Worm (Caenorhabditis elegans): ENCODE measurements around the gene mlt-7.
A peak's percentile ranks its signal among the peaks of the same experiment; 100 is the strongest.

mlt-7 gene

DNA sequence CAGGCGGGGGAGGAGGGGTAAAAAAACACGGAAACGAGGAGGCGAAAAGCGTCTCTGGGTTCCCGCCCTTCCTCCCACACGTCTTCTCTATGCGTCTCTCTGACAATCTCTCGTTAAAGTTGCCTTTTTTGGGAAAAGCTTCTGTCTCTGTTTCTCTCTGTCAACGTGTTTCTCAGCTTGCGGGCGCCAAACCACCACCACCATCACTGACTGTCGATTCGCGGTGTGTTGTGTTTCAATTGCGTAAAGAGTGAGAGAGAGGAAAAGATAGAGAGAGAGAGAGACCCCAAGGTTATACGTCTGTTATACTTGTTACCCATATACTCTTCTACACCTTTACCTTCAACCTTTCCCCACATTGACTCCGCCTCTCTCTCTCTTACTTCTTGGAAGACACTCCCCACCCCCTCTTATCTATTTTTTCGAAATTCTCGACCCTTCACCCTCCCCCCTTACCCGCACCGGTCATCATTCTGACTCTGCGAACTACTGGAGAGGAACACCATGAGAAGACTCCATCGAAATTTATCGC is at the start of gene mlt-7:
mlt-7 (plus strand) TSS at position 482 of the 532 bp plus-strand sequence.
- TF ChIP-seq blmp-1 (tag; optimal IDR thresholded peaks at IDR 0.05; ENCODE audit: insufficient read depth): peak; percentile 40
- TF ChIP-seq ceh-16 (tag; optimal IDR thresholded peaks at IDR 0.05): no peak
- TF ChIP-seq nhr-25 (tag; optimal IDR thresholded peaks at IDR 0.05): peak; percentile 73

DNA sequence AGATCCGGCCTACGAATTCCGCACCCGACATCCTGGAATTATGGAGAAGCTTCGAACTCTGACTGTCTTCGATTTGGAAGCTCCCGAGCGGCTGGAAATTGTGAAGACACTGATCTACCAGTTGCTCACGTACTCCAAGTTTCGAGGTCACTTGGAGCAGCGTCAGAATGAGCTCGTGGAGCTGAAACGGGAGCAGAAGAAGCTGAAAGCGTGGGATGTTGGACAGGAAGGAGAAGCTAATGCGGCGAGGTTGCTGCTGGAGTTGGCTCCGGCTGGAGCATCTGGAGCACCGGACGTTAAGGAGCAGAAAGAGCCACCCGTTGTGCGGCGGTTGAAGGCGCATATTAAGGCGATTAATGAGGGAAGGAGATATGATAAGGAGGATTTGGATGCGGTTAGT is 48.5 kb upstream of the mlt-7 start:
- TF ChIP-seq skn-1 (tag; optimal IDR thresholded peaks at IDR 0.05) (no peak), mdl-1 (tag; optimal IDR thresholded peaks at IDR 0.05) (no peak), ama-1 (optimal IDR thresholded peaks at IDR 0.05) (no peak), lin-11 (tag; optimal IDR thresholded peaks at IDR 0.05) (no peak), nhr-6 (tag; optimal IDR thresholded peaks at IDR 0.05) (no peak), nhr-77 (tag; optimal IDR thresholded peaks at IDR 0.05) (no peak), nhr-12 (tag; optimal IDR thresholded peaks at IDR 0.05) (no peak), C34F6.9 (tag; optimal IDR thresholded peaks at IDR 0.05) (no peak), lin-13 (GFP tag; optimal IDR thresholded peaks at IDR 0.05) (no peak)

DNA sequence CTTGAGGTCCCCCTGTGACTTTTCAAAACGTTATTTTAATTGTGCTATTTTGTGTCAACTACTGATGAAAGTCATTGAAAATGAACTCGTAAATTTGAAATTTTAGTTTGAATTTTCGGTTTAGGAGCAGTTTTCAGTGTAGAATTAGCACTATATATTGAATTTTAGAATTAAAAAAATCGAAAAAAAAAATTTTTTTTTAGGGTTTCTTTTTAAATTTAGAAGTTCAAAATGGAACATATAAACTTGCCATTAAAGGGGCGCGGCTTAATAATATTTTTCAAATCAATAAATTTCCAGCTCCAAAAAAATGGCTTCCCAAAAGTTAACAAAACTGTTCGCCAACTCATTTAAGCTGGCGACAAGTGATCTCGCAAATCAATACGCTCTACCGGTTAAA is 41.9 kb upstream of the mlt-7 start, which contains the start of gene H20J04.9:
H20J04.9 (plus strand) TSS at position 301 of the 400 bp plus-strand sequence.
- TF ChIP-seq C34F6.9 (tag; optimal IDR thresholded peaks at IDR 0.05) (no peak), skn-1 (tag; optimal IDR thresholded peaks at IDR 0.05) (no peak)

DNA sequence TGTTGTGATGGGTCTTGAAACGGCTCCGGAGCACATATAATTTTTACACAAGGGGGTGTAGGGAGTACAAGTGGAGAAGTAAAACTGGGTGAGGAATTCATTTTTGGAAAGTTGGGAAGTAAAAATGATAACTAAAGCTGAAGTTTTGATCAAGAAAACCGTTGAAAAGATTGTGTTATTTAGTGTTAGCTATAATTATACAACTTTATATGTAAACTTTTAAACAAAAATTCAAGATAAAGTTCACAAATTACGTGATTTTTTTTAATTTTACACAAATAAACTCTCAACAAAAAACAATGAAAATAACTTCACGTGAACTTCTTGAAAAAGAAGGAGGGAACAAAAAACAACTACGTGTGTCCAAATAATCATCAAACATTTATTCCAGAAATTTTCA is 37.6 kb upstream of the mlt-7 start, which contains the start of the genes H20J04.7 and H20J04.1:
H20J04.7 (minus strand) TSS at position 101 of the 400 bp plus-strand sequence.
H20J04.1 (plus strand) TSS at position 397 of the 400 bp plus-strand sequence.
- no peak for TF ChIP-seq unc-39 (tag; optimal IDR thresholded peaks at IDR 0.05)
- TF ChIP-seq nhr-237 (tag; optimal IDR thresholded peaks at IDR 0.05): no peak
- TF ChIP-seq Y55F3AM.14 (GFP tag; optimal IDR thresholded peaks at IDR 0.05): no peak
- no peak for TF ChIP-seq lsy-2 (tag; optimal IDR thresholded peaks at IDR 0.05)
- no peak for TF ChIP-seq nhr-21 (tag; optimal IDR thresholded peaks at IDR 0.05)
- no peak for TF ChIP-seq fos-1 (tag; optimal IDR thresholded peaks at IDR 0.05)
- no peak for TF ChIP-seq nhr-12 (tag; optimal IDR thresholded peaks at IDR 0.05)
- no peak for TF ChIP-seq blmp-1 (tag; optimal IDR thresholded peaks at IDR 0.05; ENCODE audit: insufficient read depth)
- TF ChIP-seq nhr-10 (tag; optimal IDR thresholded peaks at IDR 0.05): no peak

DNA sequence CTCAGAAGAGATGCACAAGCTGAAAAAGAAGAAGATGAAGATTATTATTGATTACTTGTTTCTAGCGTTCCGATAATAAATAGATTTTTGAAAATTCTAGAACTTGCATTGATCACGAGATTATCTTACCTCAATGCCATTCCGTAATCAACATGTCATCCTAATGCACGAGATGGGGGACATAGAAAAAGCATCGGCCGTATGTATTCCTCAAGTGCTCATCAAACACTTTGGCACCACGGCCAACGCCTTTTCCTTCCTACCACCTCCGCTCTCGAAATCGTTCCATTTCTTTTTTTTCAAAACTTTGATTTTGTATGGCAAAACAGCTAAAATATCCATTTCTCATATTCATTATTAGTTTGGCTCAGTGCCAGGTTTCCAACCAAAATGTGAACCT is 34.0 kb upstream of the mlt-7 start, which contains the start of gene lat-2:
lat-2 (plus strand) TSS at position 301 of the 400 bp plus-strand sequence.
- TF ChIP-seq ceh-16 (tag; optimal IDR thresholded peaks at IDR 0.05) (no peak), sem-4 (tag; optimal IDR thresholded peaks at IDR 0.05) (no peak), blmp-1 (tag; optimal IDR thresholded peaks at IDR 0.05; ENCODE audit: insufficient read depth) (no peak), nhr-10 (tag; optimal IDR thresholded peaks at IDR 0.05) (no peak), lin-11 (tag; optimal IDR thresholded peaks at IDR 0.05) (no peak), skn-1 (tag; optimal IDR thresholded peaks at IDR 0.05) (no peak), nhr-23 (tag; optimal IDR thresholded peaks at IDR 0.05) (no peak), egl-27 (tag; optimal IDR thresholded peaks at IDR 0.05) (no peak), ztf-11 (tag; optimal IDR thresholded peaks at IDR 0.05) (no peak), ceh-82 (tag; optimal IDR thresholded peaks at IDR 0.05) (no peak), unc-39 (tag; optimal IDR thresholded peaks at IDR 0.05) (no peak), elt-1 (tag; optimal IDR thresholded peaks at IDR 0.05) (no peak), R02D3.7 (tag; optimal IDR thresholded peaks at IDR 0.05) (no peak), snpc-4 (tag; optimal IDR thresholded peaks at IDR 0.05) (no peak), nhr-21 (tag; optimal IDR thresholded peaks at IDR 0.05) (no peak), ztf-4 (tag; optimal IDR thresholded peaks at IDR 0.05) (no peak), mbf-1 (tag; optimal IDR thresholded peaks at IDR 0.05) (no peak), ztf-1 (GFP tag; conservative IDR thresholded peaks at IDR 0.05) (no peak), crh-2 (tag; optimal IDR thresholded peaks at IDR 0.05) (no peak), nhr-77 (tag; optimal IDR thresholded peaks at IDR 0.05) (no peak)

DNA sequence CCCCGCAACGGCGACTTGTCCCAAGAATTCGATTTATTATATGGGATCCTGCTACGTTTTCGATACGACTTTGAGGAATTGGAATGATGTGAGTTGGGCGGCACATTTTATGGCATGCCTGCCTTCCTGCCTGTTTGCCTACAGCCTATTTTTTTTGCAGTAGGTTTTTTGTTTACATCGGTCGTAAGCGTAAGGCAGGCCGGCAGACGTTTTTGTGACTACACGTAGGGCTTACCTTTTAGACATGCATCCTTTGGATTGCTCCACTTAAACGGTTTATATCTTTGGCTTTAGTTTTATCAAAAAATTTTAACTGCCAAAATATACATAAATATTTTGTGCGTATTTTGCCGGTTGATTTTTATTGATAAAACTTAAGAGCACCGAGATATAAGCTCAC is 33.6 kb upstream of the mlt-7 start:
- TF ChIP-seq sma-9 (GFP tag; optimal IDR thresholded peaks at IDR 0.05) (no peak), sma-9 (tag; optimal IDR thresholded peaks at IDR 0.05) (no peak), nhr-25 (tag; optimal IDR thresholded peaks at IDR 0.05) (no peak), unc-39 (tag; optimal IDR thresholded peaks at IDR 0.05) (no peak), peb-1 (tag; optimal IDR thresholded peaks at IDR 0.05) (no peak), snpc-4 (tag; optimal IDR thresholded peaks at IDR 0.05) (no peak), elt-3 (tag; optimal IDR thresholded peaks at IDR 0.05) (no peak)

Data from whole organism, L2 larva.